Fruit fly (Drosophila melanogaster): ENCODE measurements around the gene CG10674.

DNA sequence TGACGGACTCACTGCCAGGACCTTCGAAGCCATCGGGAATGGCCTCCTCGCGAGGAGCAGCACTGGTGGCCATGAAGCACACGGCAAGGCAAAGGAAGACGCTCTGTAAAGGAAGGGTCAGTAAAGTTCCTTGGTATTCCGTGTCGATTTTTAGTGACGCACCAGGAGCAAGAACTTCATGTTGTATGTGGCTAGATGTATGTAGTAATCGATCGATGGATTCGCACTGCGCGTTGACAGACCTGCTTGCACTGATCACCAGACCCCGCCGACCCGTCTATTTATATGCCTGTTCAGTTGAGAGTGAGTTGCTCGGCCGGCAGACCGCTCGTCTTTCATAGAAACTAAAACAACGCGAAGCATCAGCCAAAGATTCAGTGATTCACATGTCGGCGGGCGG lies 3.1 kb downstream of the CG10674 start, which contains the start of gene CG15213:
- no peak for TF ChIP-seq Myc (optimal IDR thresholded peaks at IDR 0.05)
- no peak for TF ChIP-seq insv (optimal IDR thresholded peaks at IDR 0.05)
- no peak for TF ChIP-seq ttk (optimal IDR thresholded peaks at IDR 0.05)
- no peak for TF ChIP-seq psq (optimal IDR thresholded peaks at IDR 0.05)
